Worm (Caenorhabditis elegans): ENCODE data around the gene cgt-1.

cgt-1 gene

DNA sequence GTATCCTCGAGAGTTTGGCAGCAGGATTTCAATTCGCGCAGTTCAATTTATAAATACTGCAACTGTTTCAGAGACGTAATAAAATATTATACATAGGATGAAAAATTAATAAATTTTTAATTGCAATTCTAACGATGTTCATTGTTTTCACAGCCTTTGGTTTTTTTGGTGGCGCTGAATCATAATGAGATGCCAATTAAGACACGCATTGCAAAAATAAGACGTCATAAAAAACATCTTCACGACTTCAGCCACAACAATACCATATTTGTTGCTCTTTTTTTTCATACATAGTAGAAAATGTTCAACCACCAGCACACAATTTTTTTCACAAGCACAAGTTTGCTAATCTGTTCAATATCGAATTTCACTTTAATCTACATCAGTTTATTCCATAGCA is 16.4 kb downstream of the cgt-1 start, which contains the start of gene str-56:
str-56 (plus strand) TSS at position 301 of the 400 bp plus-strand sequence.
- TF ChIP-seq mab-5 (tag; optimal IDR thresholded peaks at IDR 0.05), result no peak
- TF ChIP-seq bed-3 (GFP tag; optimal IDR thresholded peaks at IDR 0.05), result no peak
- TF ChIP-seq elt-1 (tag; optimal IDR thresholded peaks at IDR 0.05; ENCODE audit: borderline replicate concordance, insufficient read depth), result no peak
- TF ChIP-seq ztf-11 (tag; optimal IDR thresholded peaks at IDR 0.05), result no peak
- no peak for TF ChIP-seq lin-13 (tag; optimal IDR thresholded peaks at IDR 0.05)
- no peak for TF ChIP-seq ceh-39 (tag; optimal IDR thresholded peaks at IDR 0.05)
- no peak for TF ChIP-seq flh-1 (GFP tag; optimal IDR thresholded peaks at IDR 0.05)
- TF ChIP-seq unc-39 (tag; optimal IDR thresholded peaks at IDR 0.05), result no peak
- no peak for TF ChIP-seq snpc-4 (tag; optimal IDR thresholded peaks at IDR 0.05)
- no peak for TF ChIP-seq hlh-1 (tag; optimal IDR thresholded peaks at IDR 0.05)

DNA sequence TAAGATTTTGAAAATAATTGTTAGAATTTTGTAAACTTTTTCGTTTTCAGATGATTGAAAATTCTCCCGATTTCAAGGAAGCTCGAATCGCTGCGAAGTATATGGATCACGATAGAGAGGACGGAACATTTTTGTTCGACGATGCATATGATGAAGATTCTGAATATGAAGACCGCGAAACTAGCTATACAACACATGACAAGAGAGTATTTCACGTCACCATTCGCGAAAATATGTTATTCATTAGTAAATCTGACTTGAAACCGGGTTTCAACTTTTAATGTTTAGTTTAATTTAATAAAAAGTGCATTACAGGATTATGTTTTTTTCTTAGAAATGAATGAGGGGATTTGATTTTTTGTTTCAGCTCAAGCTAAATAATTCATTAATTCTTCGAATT is 18.3 kb downstream of the cgt-1 start, which contains the start of gene str-57:
str-57 (plus strand) TSS at position 301 of the 400 bp plus-strand sequence.
- TF ChIP-seq lsy-2 (tag; optimal IDR thresholded peaks at IDR 0.05), result no peak
- no peak for TF ChIP-seq pha-4 (tag; optimal IDR thresholded peaks at IDR 0.05)
- no peak for TF ChIP-seq nhr-237 (tag; optimal IDR thresholded peaks at IDR 0.05)
- TF ChIP-seq mls-2 (tag; optimal IDR thresholded peaks at IDR 0.05), result no peak
- no peak for TF ChIP-seq sem-2 (GFP tag; optimal IDR thresholded peaks at IDR 0.05)
- no peak for TF ChIP-seq nhr-2 (tag; optimal IDR thresholded peaks at IDR 0.05)
- TF ChIP-seq ceh-43 (GFP tag; optimal IDR thresholded peaks at IDR 0.05), result no peak
- no peak for TF ChIP-seq mab-5 (tag; optimal IDR thresholded peaks at IDR 0.05)
- no peak for TF ChIP-seq blmp-1 (tag; optimal IDR thresholded peaks at IDR 0.05)
- no peak for TF ChIP-seq lin-32 (GFP tag; optimal IDR thresholded peaks at IDR 0.05)
- TF ChIP-seq bed-3 (GFP tag; optimal IDR thresholded peaks at IDR 0.05), result no peak
- TF ChIP-seq mep-1 (tag; optimal IDR thresholded peaks at IDR 0.05), result no peak

DNA sequence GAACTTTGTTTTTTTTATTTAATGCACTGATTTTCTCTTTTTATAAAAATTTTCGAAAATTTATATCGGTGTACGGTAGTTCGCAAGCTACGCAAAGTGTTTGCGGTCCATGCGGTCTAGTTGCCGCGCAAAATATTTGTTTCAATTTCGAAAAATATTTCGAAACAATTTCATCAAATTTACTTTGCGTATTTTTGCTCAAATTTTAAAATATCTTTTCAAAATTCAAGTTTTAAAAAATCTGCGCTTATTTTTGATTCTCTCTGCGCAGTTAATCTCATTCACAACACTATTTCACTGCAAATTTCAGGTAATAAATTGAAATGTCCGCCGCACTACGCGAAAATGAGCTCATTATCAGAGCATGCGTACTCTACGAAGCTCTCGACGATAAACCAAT is 21.3 kb downstream of the cgt-1 start, which contains the start of gene fbxa-197:
fbxa-197 (plus strand) TSS at position 301 of the 400 bp plus-strand sequence.
- TF ChIP-seq unc-120 (tag; optimal IDR thresholded peaks at IDR 0.05; ENCODE audit: poor library complexity, severe bottlenecking) (no peak), snpc-4 (tag; optimal IDR thresholded peaks at IDR 0.05) (no peak), ceh-83 (GFP tag; optimal IDR thresholded peaks at IDR 0.05) (no peak), lin-13 (tag; optimal IDR thresholded peaks at IDR 0.05) (no peak), ztf-11 (tag; optimal IDR thresholded peaks at IDR 0.05) (no peak), nhr-2 (tag; optimal IDR thresholded peaks at IDR 0.05) (no peak), pha-4 (tag; optimal IDR thresholded peaks at IDR 0.05) (no peak), mep-1 (tag; optimal IDR thresholded peaks at IDR 0.05) (no peak), nhr-237 (tag; optimal IDR thresholded peaks at IDR 0.05) (no peak), nhr-12 (tag; optimal IDR thresholded peaks at IDR 0.05) (no peak), mls-2 (tag; optimal IDR thresholded peaks at IDR 0.05) (no peak), M03D4.4 (tag; optimal IDR thresholded peaks at IDR 0.05) (no peak), mab-5 (tag; optimal IDR thresholded peaks at IDR 0.05) (no peak), lsy-2 (tag; optimal IDR thresholded peaks at IDR 0.05) (no peak), unc-39 (tag; optimal IDR thresholded peaks at IDR 0.05) (no peak), nhr-76 (tag; optimal IDR thresholded peaks at IDR 0.05) (no peak), hlh-1 (tag; optimal IDR thresholded peaks at IDR 0.05) (no peak), sptf-1 (tag; optimal IDR thresholded peaks at IDR 0.05) (no peak)

DNA sequence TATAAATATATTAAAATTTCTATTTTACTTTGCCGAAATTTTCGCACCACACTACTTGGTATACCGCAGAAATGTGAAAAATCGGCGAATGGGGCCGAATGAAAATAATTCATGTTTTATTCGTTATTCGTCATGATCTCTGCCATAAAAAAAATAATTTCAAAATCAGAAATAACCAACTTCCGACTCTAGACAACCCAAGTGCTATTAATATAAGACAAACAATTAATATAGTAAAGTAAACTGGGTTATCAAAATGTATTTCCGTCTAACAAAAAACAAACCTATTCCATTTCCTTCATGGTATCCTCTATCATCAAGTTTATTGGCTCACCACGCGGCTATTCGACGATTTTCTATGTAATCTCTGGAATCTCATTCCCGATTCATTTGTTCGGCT is 22.8 kb downstream of the cgt-1 start, which contains the start of gene srh-293:
srh-293 (plus strand) TSS at position 301 of the 400 bp plus-strand sequence.
- TF ChIP-seq ceh-43 (GFP tag; optimal IDR thresholded peaks at IDR 0.05) (no peak), lin-13 (tag; optimal IDR thresholded peaks at IDR 0.05) (no peak), M03D4.4 (tag; optimal IDR thresholded peaks at IDR 0.05) (no peak), nhr-76 (tag; optimal IDR thresholded peaks at IDR 0.05) (no peak), zip-8 (tag; optimal IDR thresholded peaks at IDR 0.05) (no peak)

DNA sequence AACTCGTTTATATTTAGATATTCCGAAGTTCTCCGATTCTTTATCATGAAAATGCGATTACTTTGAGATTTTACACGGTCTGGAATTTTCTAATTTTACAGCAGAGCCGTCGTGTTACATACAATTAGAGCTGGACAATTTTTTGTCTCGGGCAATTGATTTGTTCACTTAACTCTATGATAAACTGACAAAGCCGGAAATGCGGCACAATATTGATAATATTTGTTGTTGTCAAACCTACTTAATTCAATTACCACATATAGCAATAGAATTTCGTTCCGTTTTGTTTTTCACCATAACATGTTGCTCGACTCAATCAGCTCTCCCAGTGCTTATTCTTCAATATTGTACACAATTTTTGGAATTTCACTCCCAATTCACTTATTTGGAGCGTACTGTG is 25.6 kb downstream of the cgt-1 start, which contains the start of gene srh-299:
srh-299 (plus strand) TSS at position 301 of the 400 bp plus-strand sequence.
- TF ChIP-seq elt-3 (tag; optimal IDR thresholded peaks at IDR 0.05), result no peak
- TF ChIP-seq ceh-83 (GFP tag; optimal IDR thresholded peaks at IDR 0.05), result no peak
- no peak for TF ChIP-seq sem-2 (GFP tag; optimal IDR thresholded peaks at IDR 0.05)
- no peak for TF ChIP-seq unc-39 (tag; optimal IDR thresholded peaks at IDR 0.05)
- TF ChIP-seq ceh-39 (tag; optimal IDR thresholded peaks at IDR 0.05), result no peak
- no peak for TF ChIP-seq cnd-1 (tag; optimal IDR thresholded peaks at IDR 0.05)
- TF ChIP-seq nhr-76 (tag; optimal IDR thresholded peaks at IDR 0.05), result no peak
- no peak for TF ChIP-seq nhr-237 (tag; optimal IDR thresholded peaks at IDR 0.05)
- TF ChIP-seq blmp-1 (tag; optimal IDR thresholded peaks at IDR 0.05), result no peak
- no peak for TF ChIP-seq unc-62 (GFP tag; optimal IDR thresholded peaks at IDR 0.05)
